Fruit fly (Drosophila melanogaster) whole organism, embryonic: ENCODE measurements around the gene CG14072.

Experiments
- CG11695 ChIP-seq: fragments of 200-800 bp; sonication (Bioruptor generic); IDR thresholded peaks from 3 replicates; pipeline ENCODE4 v1.3.6; 2022; ENCODE audit warnings: missing biosample characterization, missing genetic modification characterization
- CG13296 ChIP-seq: fragments of 200-800 bp; sonication (Bioruptor generic); optimal IDR thresholded peaks from 3 replicates; lab custom pipeline; 2018; ENCODE audit warnings: missing biosample characterization, mild to moderate bottlenecking, missing genetic modification characterization
- CG15269 ChIP-seq: fragments of 200-800 bp; sonication (Bioruptor generic); optimal IDR thresholded peaks from 2 replicates; lab custom pipeline; 2018; ENCODE audit warnings: missing biosample characterization, mild to moderate bottlenecking, missing genetic modification characterization, moderate library complexity
- CG1602 ChIP-seq: fragments of 200-800 bp; sonication (Bioruptor generic); optimal IDR thresholded peaks from 3 replicates; lab custom pipeline; 2016; ENCODE audit warnings: missing biosample characterization, missing genetic modification characterization
- CG2678 ChIP-seq: fragments of 200-800 bp; sonication (Bioruptor generic); optimal IDR thresholded peaks from 3 replicates; lab custom pipeline; 2019; ENCODE audit warnings: missing biosample characterization, mild to moderate bottlenecking, missing genetic modification characterization, moderate library complexity
- CG30431 ChIP-seq: fragments of 200-800 bp; sonication (Bioruptor generic); optimal IDR thresholded peaks from 2 replicates; lab custom pipeline; 2017; ENCODE audit warnings: missing biosample characterization, missing genetic modification characterization
- CG4282 ChIP-seq: fragments of 200-800 bp; sonication (Bioruptor generic); optimal IDR thresholded peaks from 2 replicates; lab custom pipeline; 2016; ENCODE audit warnings: missing biosample characterization, missing genetic modification characterization
- CG6854 ChIP-seq: fragments of 200-800 bp; sonication (Bioruptor generic); optimal IDR thresholded peaks from 3 replicates; lab custom pipeline; 2017; ENCODE audit warnings: missing biosample characterization, mild to moderate bottlenecking, missing genetic modification characterization
- CG7786 ChIP-seq: fragments of 200-800 bp; sonication (Bioruptor generic); optimal IDR thresholded peaks from 2 replicates; lab custom pipeline; 2016; ENCODE audit warnings: missing biosample characterization, missing genetic modification characterization
- CG8388 ChIP-seq: fragments of 200-800 bp; sonication (Bioruptor generic); optimal IDR thresholded peaks from 2 replicates; lab custom pipeline; 2019; ENCODE audit warnings: missing biosample characterization, mild to moderate bottlenecking, missing genetic modification characterization, moderate library complexity
- CTCF ChIP-seq: fragments of 200-800 bp; sonication (Bioruptor generic); optimal IDR thresholded peaks from 2 replicates; lab custom pipeline; 2017; ENCODE audit warnings: missing biosample characterization, mild to moderate bottlenecking, missing genetic modification characterization, moderate library complexity
- Hr51 ChIP-seq, 2 experiments: fragments of 200-800 bp; sonication (Bioruptor generic); optimal IDR thresholded peaks; 2 replicates in 1 of 2; 3 replicates in 1 of 2; lab custom pipeline; 2016 to 2018; ENCODE audit warnings: missing biosample characterization in 2 of 2, missing genetic modification characterization in 2 of 2, mild to moderate bottlenecking in 1 of 2, moderate library complexity in 1 of 2
- Scr ChIP-seq: fragments of 200-800 bp; sonication (Bioruptor generic); IDR thresholded peaks from 2 replicates; pipeline ENCODE4 v1.3.6; 2022; ENCODE audit warnings: missing biosample characterization, missing genetic modification characterization; ENCODE audit not compliant: partially characterized antibody
- bsh ChIP-seq, 2 experiments: fragments of 200-800 bp; sonication (Bioruptor generic); optimal IDR thresholded peaks; 2 replicates each; lab custom pipeline; 2017 to 2018; ENCODE audit warnings: mild to moderate bottlenecking in 2 of 2, missing biosample characterization in 2 of 2, missing genetic modification characterization in 2 of 2, moderate library complexity in 1 of 2

dm6 chr2L:10964493-10964892 is 28.0 kb downstream of the CG14072 start:
- no peak for TF ChIP-seq CG15269 (tag; lab: Kevin White, UChicago)
- no peak for TF ChIP-seq CG11695
- peak; percentile 24 for TF ChIP-seq CG8388 (GFP tag; lab: Kevin White, UChicago)
- no peak for TF ChIP-seq CG13296 (GFP tag; lab: Kevin White, UChicago)
- TF ChIP-seq CTCF = peak; percentile 75
- no peak for TF ChIP-seq CG2678
- TF ChIP-seq Scr (GFP tag; lab: Robert Waterston, UW) = no peak
- TF ChIP-seq bsh (GFP tag; optimal IDR thresholded peaks at IDR 0.05; lab: Kevin White, UChicago) = no peak
- TF ChIP-seq CG7786 (GFP tag; lab: Kevin White, UChicago) = no peak
- no peak for TF ChIP-seq CG30431 (GFP tag; lab: Kevin White, UChicago)
- no peak for TF ChIP-seq CG4282 (GFP tag; lab: Kevin White, UChicago)
- TF ChIP-seq CG6854 (GFP tag; lab: Kevin White, UChicago) = no peak
- no peak for TF ChIP-seq CG1602 (GFP tag; lab: Kevin White, UChicago)
- TF ChIP-seq Hr51 (GFP tag; optimal IDR thresholded peaks at IDR 0.05; lab: Kevin White, UChicago) = no peak
